Fruit fly (Drosophila melanogaster): Measurements from ENCODE around the gene CG16952.

CG16952 gene

dm6 chrX:15834594-15835236 lies 35.3 kb upstream of the CG16952 start (continued):
- TF ChIP-seq CG1792 (GFP tag; optimal IDR thresholded peaks at IDR 0.05) (no peak), Tbp (GFP tag; optimal IDR thresholded peaks at IDR 0.05) (no peak), crol (GFP tag; IDR thresholded peaks at IDR 0.05) (0 out of 2 replicates have a peak, but pooled peaks have one; percentile 9), Gug (GFP tag; IDR thresholded peaks at IDR 0.05) (no peak), Vsx1 (GFP tag; optimal IDR thresholded peaks at IDR 0.05) (no peak), CG2875 (GFP tag; optimal IDR thresholded peaks at IDR 0.05) (no peak), CG7745 (tag; optimal IDR thresholded peaks at IDR 0.05) (peak; percentile 21), CG2129 (GFP tag; IDR thresholded peaks at IDR 0.05; ENCODE audit: partially characterized antibody) (no peak), CG32767 (GFP tag; IDR thresholded peaks at IDR 0.05) (peak; percentile 79), yki (optimal IDR thresholded peaks at IDR 0.05) (peak; percentile 28), Doc2 (GFP tag; IDR thresholded peaks at IDR 0.05) (no peak), cad (GFP tag; optimal IDR thresholded peaks at IDR 0.05) (no peak), BtbVII (GFP tag; optimal IDR thresholded peaks at IDR 0.05) (peak; percentile 24), phol (tag; optimal IDR thresholded peaks at IDR 0.05) (peak; percentile 92), CG11696 (GFP tag; IDR thresholded peaks at IDR 0.05) (no peak), aop (GFP tag; IDR thresholded peaks at IDR 0.05) (no peak), B-H2 (GFP tag; optimal IDR thresholded peaks at IDR 0.05) (no peak), ara (GFP tag; IDR thresholded peaks at IDR 0.05) (no peak), ind (GFP tag; optimal IDR thresholded peaks at IDR 0.05) (no peak), luna (GFP tag; optimal IDR thresholded peaks at IDR 0.05) (no peak), Blimp-1 (GFP tag; optimal IDR thresholded peaks at IDR 0.05) (no peak), Sox100B (GFP tag; optimal IDR thresholded peaks at IDR 0.05) (no peak), chinmo (GFP tag; IDR thresholded peaks at IDR 0.05; ENCODE audit: partially characterized antibody) (peak; percentile 51; the same call in 1 of the 4 replicates), wor (GFP tag; IDR thresholded peaks at IDR 0.05) (no peak), CG3995 (GFP tag; optimal IDR thresholded peaks at IDR 0.05) (no peak), z (GFP tag; IDR thresholded peaks at IDR 0.05) (no peak), Trl (optimal IDR thresholded peaks at IDR 0.05) (peak; percentile 89 to 96), Trl (GFP tag; optimal IDR thresholded peaks at IDR 0.05) (peak; percentile 5)

DNA sequence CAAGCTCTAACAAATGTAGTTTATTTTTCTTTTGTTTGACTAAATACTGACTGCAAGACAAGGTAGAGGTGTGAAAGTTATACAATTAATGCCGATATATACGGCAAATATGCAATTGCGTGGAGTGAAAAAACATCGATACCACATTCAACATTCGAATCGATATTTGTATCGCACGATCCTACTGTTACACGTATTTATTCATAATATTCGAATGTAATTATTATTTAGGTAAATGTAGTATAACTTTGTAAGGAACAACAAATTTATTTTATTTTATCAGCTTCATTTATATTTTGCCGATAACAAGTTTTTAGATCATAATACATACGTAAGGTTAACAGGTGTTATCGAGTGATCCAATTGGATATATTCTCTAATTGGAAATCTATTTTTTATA lies 34.6 kb upstream of the CG16952 start, which contains the start of gene Chc:
Chc (minus strand) TSS at position 98 of the 400 bp plus-strand sequence.
- TF ChIP-seq NfI (GFP tag; optimal IDR thresholded peaks at IDR 0.05) (no peak), mld (GFP tag; IDR thresholded peaks at IDR 0.05; ENCODE audit: partially characterized antibody) (peak; percentile 95), sd (tag; optimal IDR thresholded peaks at IDR 0.05) (peak; percentile 69), stwl (tag; optimal IDR thresholded peaks at IDR 0.05) (peak; percentile 60), CG6791 (GFP tag; IDR thresholded peaks at IDR 0.05; ENCODE audit: partially characterized antibody) (peak; percentile 98), CG15073 (GFP tag; optimal IDR thresholded peaks at IDR 0.05) (no peak), CG14710 (tag; optimal IDR thresholded peaks at IDR 0.05) (peak; percentile 54), Xbp1 (GFP tag; optimal IDR thresholded peaks at IDR 0.05) (peak; percentile 20), kah (GFP tag; optimal IDR thresholded peaks at IDR 0.05) (peak; percentile 33), CG10267 (tag; optimal IDR thresholded peaks at IDR 0.05) (peak; percentile 25), tna (GFP tag; IDR thresholded peaks at IDR 0.05; ENCODE audit: partially characterized antibody) (peak; percentile 96), Scr (GFP tag; IDR thresholded peaks at IDR 0.05; ENCODE audit: partially characterized antibody) (peak; percentile 97), CG4424 (GFP tag; optimal IDR thresholded peaks at IDR 0.05) (no peak), Sry-δ (GFP tag; optimal IDR thresholded peaks at IDR 0.05) (peak; percentile 92), row (GFP tag; IDR thresholded peaks at IDR 0.05) (peak; percentile 68), CG9932 (GFP tag; IDR thresholded peaks at IDR 0.05) (peak; percentile 64), CG12391 (tag; optimal IDR thresholded peaks at IDR 0.05) (peak; percentile 3), tio (GFP tag; optimal IDR thresholded peaks at IDR 0.05) (no peak), tll (GFP tag; optimal IDR thresholded peaks at IDR 0.05) (no peak), jumu (GFP tag; optimal IDR thresholded peaks at IDR 0.05) (no peak), CG30020 (tag; optimal IDR thresholded peaks at IDR 0.05) (peak; percentile 68), HLH4C (GFP tag; IDR thresholded peaks at IDR 0.05; ENCODE audit: partially characterized antibody) (peak; percentile 98), sob (GFP tag; IDR thresholded peaks at IDR 0.05) (peak; percentile 10; the same call in 1 of the 2 replicates), mam (GFP tag; optimal IDR thresholded peaks at IDR 0.05) (peak; percentile 5)

All from whole organism, embryonic.